Worm (Caenorhabditis elegans): ENCODE results near the gene gsp-2.
A peak's percentile ranks its signal among the peaks of the same experiment; 100 is the strongest.

Gene gsp-2

ce11 chrIII:7335220-7335619 is 1.2 kb upstream of the gsp-2 start, which contains the start of gene F56C9.10 (continued):
- TF ChIP-seq egl-43 (GFP tag; IDR thresholded peaks at IDR 0.05) (0 out of 2 replicates have a peak, but pooled peaks have one; percentile 5), unc-130 (GFP tag; optimal IDR thresholded peaks at IDR 0.05) (no peak), T26A8.4 (GFP tag; IDR thresholded peaks at IDR 0.05) (peak; percentile 73), tra-1 (GFP tag; IDR thresholded peaks at IDR 0.05) (peak; percentile 76), pqm-1 (tag; optimal IDR thresholded peaks at IDR 0.05) (peak; percentile 26), gei-8 (GFP tag; optimal IDR thresholded peaks at IDR 0.05) (peak; percentile 63), zag-1 (tag; optimal IDR thresholded peaks at IDR 0.05) (no peak), saeg-2 (GFP tag; IDR thresholded peaks at IDR 0.05) (0 out of 2 replicates have a peak, but pooled peaks have one; percentile 38), mdt-29 (GFP tag; IDR thresholded peaks at IDR 0.05) (peak; percentile 85), nhr-28 (tag; optimal IDR thresholded peaks at IDR 0.05) (peak; percentile 90), F37D6.2 (tag; optimal IDR thresholded peaks at IDR 0.05) (peak; percentile 7), ces-1 (GFP tag; optimal IDR thresholded peaks at IDR 0.05) (no peak), zfp-3 (GFP tag; conservative IDR thresholded peaks at IDR 0.05) (peak; percentile 78), mdl-1 (tag; optimal IDR thresholded peaks at IDR 0.05) (peak; percentile 91 to 99), ceh-20 (GFP tag; IDR thresholded peaks at IDR 0.05) (peak; percentile 82), ama-1 (optimal IDR thresholded peaks at IDR 0.05) (peak; percentile 40), nhr-41 (GFP tag; IDR thresholded peaks at IDR 0.05) (no peak), lin-38 (GFP tag; IDR thresholded peaks at IDR 0.05) (peak; percentile 58), nhr-11 (tag; optimal IDR thresholded peaks at IDR 0.05) (peak; percentile 89), aha-1 (tag) (peak; percentile 99), arid-1 (GFP tag; conservative IDR thresholded peaks at IDR 0.05) (peak; percentile 64; the same call in 1 of the 2 replicates), nhr-237 (tag; optimal IDR thresholded peaks at IDR 0.05) (no peak), fos-1 (tag; optimal IDR thresholded peaks at IDR 0.05) (no peak), lin-29 (GFP tag; IDR thresholded peaks at IDR 0.05) (peak; percentile 45; the same call in 1 of the 2 replicates), T20F7.1 (GFP tag; optimal IDR thresholded peaks at IDR 0.05) (peak; percentile 81), lin-15B (tag; optimal IDR thresholded peaks at IDR 0.05) (no peak), pha-4 (GFP tag; IDR thresholded peaks at IDR 0.05) (0 out of 2 replicates have a peak, but pooled peaks have one; percentile 66), pha-4 (tag; optimal IDR thresholded peaks at IDR 0.05) (peak; percentile 71), F44E2.7 (GFP tag; IDR thresholded peaks at IDR 0.05) (no peak), nhr-102 (tag; optimal IDR thresholded peaks at IDR 0.05) (peak; percentile 72), dmd-8 (GFP tag; IDR thresholded peaks at IDR 0.05) (no peak), ztf-11 (tag; optimal IDR thresholded peaks at IDR 0.05) (no peak), mxl-2 (GFP tag; conservative IDR thresholded peaks at IDR 0.05) (0 out of 2 replicates have a peak, but pooled peaks have one; percentile 18), Y75B8A.6 (GFP tag; IDR thresholded peaks at IDR 0.05) (no peak), hmg-1.1 (GFP tag; IDR thresholded peaks at IDR 0.05) (peak; percentile 84), zip-11 (GFP tag; IDR thresholded peaks at IDR 0.05) (no peak), snpc-4 (tag; optimal IDR thresholded peaks at IDR 0.05) (no peak), D1046.2 (GFP tag; IDR thresholded peaks at IDR 0.05) (no peak), dmd-6 (GFP tag; IDR thresholded peaks at IDR 0.05) (peak; percentile 89), hlh-11 (tag; optimal IDR thresholded peaks at IDR 0.05) (peak; percentile 95), hlh-30 (tag; optimal IDR thresholded peaks at IDR 0.05; ENCODE audit: insufficient read depth) (peak; percentile 100), set-16 (GFP tag; IDR thresholded peaks at IDR 0.05) (peak; percentile 65), ctbp-1 (GFP tag; IDR thresholded peaks at IDR 0.05) (no peak; the same call in none of the 2 replicates), nhr-6 (tag; optimal IDR thresholded peaks at IDR 0.05) (peak; percentile 55), dmd-9 (GFP tag; IDR thresholded peaks at IDR 0.05) (no peak), nhr-77 (tag; optimal IDR thresholded peaks at IDR 0.05) (peak; percentile 83), lsy-2 (tag; optimal IDR thresholded peaks at IDR 0.05) (peak; percentile 77 to 89), sdz-12 (GFP tag; optimal IDR thresholded peaks at IDR 0.05) (no peak), lim-7 (GFP tag; IDR thresholded peaks at IDR 0.05) (no peak), snpc-1.2 (GFP tag; IDR thresholded peaks at IDR 0.05) (no peak), nhr-48 (tag; optimal IDR thresholded peaks at IDR 0.05) (peak; percentile 77), ceh-82 (tag; optimal IDR thresholded peaks at IDR 0.05) (no peak)

All from whole organism, L4 larva.